Worm (Caenorhabditis elegans) whole organism, L3 larva: Measurements from ENCODE around the gene F59A2.5.

Experiments used
- ceh-28 ChIP-seq: fragments of 150-350 bp; optimal IDR thresholded peaks from 2 replicates; lab custom pipeline; 2014; ENCODE audit warnings: missing biosample characterization, missing genetic modification reagents, missing genetic modification characterization
- jun-1 ChIP-seq: fragments of 150-350 bp; optimal IDR thresholded peaks from 2 replicates; lab custom pipeline; 2014; ENCODE audit warnings: missing biosample characterization, missing genetic modification reagents, missing genetic modification characterization
- nhr-12 ChIP-seq: fragments of 150-350 bp; optimal IDR thresholded peaks from 2 replicates; lab custom pipeline; 2014; ENCODE audit warnings: missing biosample characterization, missing genetic modification characterization
- nhr-76 ChIP-seq: fragments of 150-350 bp; sonication (generic microtip); optimal IDR thresholded peaks from 5 replicates; lab custom pipeline; 2014; ENCODE audit warnings: missing biosample characterization, missing genetic modification characterization

DNA sequence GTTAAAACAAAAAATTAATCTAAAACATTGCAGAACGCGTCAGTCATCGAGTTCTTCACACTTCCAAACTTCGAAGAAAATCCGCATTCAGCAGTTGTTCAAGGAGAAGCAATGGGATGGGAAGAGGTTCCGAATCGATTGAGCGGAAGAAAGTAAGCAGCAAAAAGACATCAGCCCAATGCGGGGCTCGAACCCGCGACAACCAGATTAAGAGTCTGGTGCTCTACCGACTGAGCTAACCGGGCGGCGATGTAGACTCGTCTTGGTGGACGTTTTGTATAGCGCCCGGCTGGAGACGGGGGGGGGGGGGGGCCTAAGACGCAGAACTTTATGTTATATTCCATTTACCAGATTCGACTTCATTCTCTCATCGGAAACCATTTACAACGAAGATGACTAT lies 22.1 kb downstream of the F59A2.5 start:
- TF ChIP-seq nhr-12 (tag; lab: Kevin White, UChicago) (no peak), ceh-28 (tag; lab: Kevin White, UChicago) (no peak), jun-1 (tag; lab: Kevin White, UChicago) (no peak), nhr-76 (no peak)
